Fruit fly (Drosophila melanogaster) whole organism, adult: ENCODE results near the gene Chrac-14.

Experiments used
- CG12768 ChIP-seq: fragments of 200-800 bp; sonication (Bioruptor generic); optimal IDR thresholded peaks from 2 replicates; lab custom pipeline; 2017; ENCODE audit warnings: missing biosample characterization, missing genetic modification characterization, mild to moderate bottlenecking, moderate library complexity, missing genetic modification reagents
- CG14711 ChIP-seq: fragments of 200-800 bp; sonication (Bioruptor generic); optimal IDR thresholded peaks from 2 replicates; lab custom pipeline; 2018; ENCODE audit warnings: missing biosample characterization, mild to moderate bottlenecking, missing genetic modification characterization, moderate library complexity
- CG1620 ChIP-seq: fragments of 200-800 bp; sonication (Bioruptor generic); optimal IDR thresholded peaks from 2 replicates; lab custom pipeline; 2016; ENCODE audit warnings: missing biosample characterization, missing genetic modification characterization
- CG5204 ChIP-seq: fragments of 200-800 bp; sonication (Bioruptor generic); optimal IDR thresholded peaks from 2 replicates; lab custom pipeline; 2016; ENCODE audit warnings: missing biosample characterization, missing genetic modification characterization
- CG7045 ChIP-seq: fragments of 200-800 bp; sonication (Bioruptor generic); optimal IDR thresholded peaks from 2 replicates; lab custom pipeline; 2017; ENCODE audit warnings: missing biosample characterization, mild to moderate bottlenecking, missing genetic modification characterization
- Mnt ChIP-seq: fragments of 200-800 bp; sonication (Bioruptor generic); optimal IDR thresholded peaks from 2 replicates; lab custom pipeline; 2016; ENCODE audit warnings: missing biosample characterization, mild to moderate bottlenecking, missing genetic modification characterization
- bab1 ChIP-seq: fragments of 200-800 bp; sonication (Bioruptor generic); optimal IDR thresholded peaks from 3 replicates; lab custom pipeline; 2019; ENCODE audit warnings: missing biosample characterization, mild to moderate bottlenecking, missing genetic modification characterization, moderate library complexity
- cnc ChIP-seq, 2 experiments: fragments of >200 bp; optimal IDR thresholded peaks; 2 replicates each; lab custom pipeline; 2017
- kay ChIP-seq: fragments of 200-800 bp; sonication (Bioruptor generic); peaks from one replicate; lab custom pipeline; 2016; ENCODE audit warnings: missing biosample characterization, missing genetic modification characterization, borderline replicate concordance
- ovo ChIP-seq: fragments of 200-800 bp; sonication (Bioruptor generic); optimal IDR thresholded peaks from 2 replicates; lab custom pipeline; 2016; ENCODE audit warnings: missing biosample characterization, missing genetic modification characterization
- pad ChIP-seq: fragments of 200-800 bp; sonication (Bioruptor generic); optimal IDR thresholded peaks from 3 replicates; lab custom pipeline; 2017; ENCODE audit warnings: missing biosample characterization, missing genetic modification characterization, mild to moderate bottlenecking, moderate library complexity, missing genetic modification reagents
- tj ChIP-seq: fragments of 200-800 bp; sonication (Bioruptor generic); optimal IDR thresholded peaks from 3 replicates; lab custom pipeline; 2017; ENCODE audit warnings: missing biosample characterization, mild to moderate bottlenecking, missing genetic modification characterization, moderate library complexity
- toe ChIP-seq: fragments of 200-800 bp; sonication (Bioruptor generic); optimal IDR thresholded peaks from 2 replicates; lab custom pipeline; 2016; ENCODE audit warnings: missing biosample characterization, missing genetic modification characterization

DNA sequence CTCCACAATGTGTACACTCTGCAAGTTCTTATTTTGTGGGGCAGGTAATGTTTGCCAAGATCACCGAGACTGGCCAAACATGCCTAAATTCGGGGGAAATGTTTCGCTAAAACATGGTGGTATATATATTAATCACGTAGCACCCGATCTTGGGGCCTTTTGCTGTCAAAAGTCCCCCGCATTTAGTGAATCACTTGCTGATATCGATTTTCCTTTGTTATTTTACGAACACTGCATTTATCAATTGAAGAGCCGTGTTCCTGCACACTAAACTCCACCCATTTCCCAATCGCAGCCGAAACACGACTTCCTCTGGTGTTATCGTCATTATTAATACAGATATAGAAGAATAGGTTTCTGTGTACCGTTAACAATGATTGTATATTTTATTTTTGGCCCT lies 15.5 kb upstream of the Chrac-14 start:
- TF ChIP-seq bab1 (GFP tag; lab: Kevin White, UChicago) (no peak), kay (GFP tag; lab: Kevin White, UChicago) (no peak), pad (GFP tag; lab: Kevin White, UChicago) (no peak), CG1620 (GFP tag; lab: Kevin White, UChicago) (no peak), CG5204 (GFP tag; lab: Kevin White, UChicago) (no peak), CG14711 (tag; lab: Kevin White, UChicago) (no peak), Mnt (no peak), CG12768 (GFP tag; lab: Kevin White, UChicago) (no peak), tj (GFP tag; lab: Kevin White, UChicago) (no peak), CG7045 (GFP tag; lab: Kevin White, UChicago) (no peak), ovo (GFP tag; lab: Kevin White, UChicago) (no peak), cnc (optimal IDR thresholded peaks at IDR 0.05; lab: Kevin White, UChicago) (no peak), toe (no peak)
